Fruit fly (Drosophila melanogaster) whole organism, prepupa: Measurements from ENCODE around the gene Elba3.

ENCODE experiments used
- CG31627 ChIP-seq: fragments of 200-800 bp; sonication (Bioruptor generic); optimal IDR thresholded peaks from 3 replicates; lab custom pipeline; 2016; ENCODE audit warnings: missing biosample characterization, missing genetic modification characterization
- CG6276 ChIP-seq: fragments of 200-800 bp; sonication (Bioruptor generic); optimal IDR thresholded peaks from 2 replicates; lab custom pipeline; 2017; ENCODE audit warnings: missing biosample characterization, mild to moderate bottlenecking, missing genetic modification characterization
- CG8319 ChIP-seq: fragments of 200-800 bp; sonication (Bioruptor generic); optimal IDR thresholded peaks from 3 replicates; lab custom pipeline; 2016; ENCODE audit warnings: missing biosample characterization, missing genetic modification characterization
- Sox102F ChIP-seq: fragments of 200-800 bp; sonication (Bioruptor generic); optimal IDR thresholded peaks from 2 replicates; lab custom pipeline; 2016; ENCODE audit warnings: missing biosample characterization, mild to moderate bottlenecking, missing genetic modification characterization
- esn ChIP-seq: fragments of 200-800 bp; sonication (Bioruptor generic); optimal IDR thresholded peaks from 2 replicates; lab custom pipeline; 2016; ENCODE audit warnings: missing biosample characterization, mild to moderate bottlenecking, missing genetic modification characterization, moderate library complexity

- TF ChIP-seq CG6276 (no peak), CG31627 (GFP tag; lab: Kevin White, UChicago) (no peak), CG8319 (GFP tag; lab: Kevin White, UChicago) (no peak), esn (GFP tag; lab: Kevin White, UChicago) (no peak), Sox102F (GFP tag; lab: Kevin White, UChicago) (no peak)
These were observed 44.6 kb upstream of the Elba3 start, which contains the start of gene CG15635 for dm6 chr2L:4642672-4643071.
